1 worm cellular context compared by ENCODE assay signal in genomic region chrV:11529541-11529940, ce11.
TF ChIP-seq lines count a peak whose summit lies in the region.

No protein-coding gene starts in this region.

TF ChIP-seq in whole organism, L1 larva, 84 proteins besides CTCF, POLR2A, EP300 and RAD21 (continued from another document):
- TF ChIP-seq nhr-19 (GFP tag; conservative IDR thresholded peaks at IDR 0.05; lab: Robert Waterston, UW), result no peak
TF ChIP-seq in whole organism, L1 larva: peak in this region for 9.
